Fruit fly (Drosophila melanogaster) whole organism, embryonic: ENCODE data around the gene P5cr-2.

ENCODE experiments used
- Blimp-1 ChIP-seq: fragments of 200-800 bp; sonication (Bioruptor generic); optimal IDR thresholded peaks from 3 replicates; lab custom pipeline; 2018; ENCODE audit warnings: missing biosample characterization, missing genetic modification characterization, mild to moderate bottlenecking, moderate library complexity, missing genetic modification reagents
- CG10209 ChIP-seq: fragments of 200-800 bp; sonication (Bioruptor generic); optimal IDR thresholded peaks from 3 replicates; lab custom pipeline; 2017; ENCODE audit warnings: missing biosample characterization, mild to moderate bottlenecking, missing genetic modification characterization, missing genetic modification reagents
- CG10267 ChIP-seq: fragments of 200-800 bp; sonication (Bioruptor generic); optimal IDR thresholded peaks from 2 replicates; lab custom pipeline; 2018; ENCODE audit warnings: missing biosample characterization, mild to moderate bottlenecking, missing genetic modification characterization, moderate library complexity
- CG10366 ChIP-seq: fragments of 200-800 bp; sonication (Bioruptor generic); IDR thresholded peaks from 2 replicates; pipeline ENCODE4 v1.3.6; 2022; ENCODE audit warnings: missing biosample characterization, missing genetic modification characterization
- CG13296 ChIP-seq: fragments of 200-800 bp; sonication (Bioruptor generic); optimal IDR thresholded peaks from 3 replicates; lab custom pipeline; 2018; ENCODE audit warnings: missing biosample characterization, mild to moderate bottlenecking, missing genetic modification characterization
- CG13624 ChIP-seq: fragments of 200-800 bp; sonication (Bioruptor generic); optimal IDR thresholded peaks from 2 replicates; lab custom pipeline; 2016; ENCODE audit warnings: missing biosample characterization, missing genetic modification characterization
- CG13775 ChIP-seq: fragments of 200-800 bp; sonication (Bioruptor generic); optimal IDR thresholded peaks from 3 replicates; lab custom pipeline; 2017; ENCODE audit warnings: missing biosample characterization, mild to moderate bottlenecking, missing genetic modification characterization
- CG14965 ChIP-seq: fragments of 200-800 bp; sonication (Bioruptor generic); optimal IDR thresholded peaks from 2 replicates; lab custom pipeline; 2016; ENCODE audit warnings: missing biosample characterization, missing genetic modification characterization, borderline replicate concordance
- CG15514 ChIP-seq: fragments of 200-800 bp; sonication (Bioruptor generic); optimal IDR thresholded peaks from 3 replicates; lab custom pipeline; 2017; ENCODE audit warnings: missing biosample characterization, missing genetic modification characterization, mild to moderate bottlenecking, moderate library complexity, missing genetic modification reagents
- CG15696 ChIP-seq: fragments of 200-800 bp; sonication (Bioruptor generic); optimal IDR thresholded peaks from 2 replicates; lab custom pipeline; 2019; ENCODE audit warnings: missing biosample characterization, mild to moderate bottlenecking, missing genetic modification characterization, moderate library complexity
- CG16779 ChIP-seq: fragments of 200-800 bp; sonication (Bioruptor generic); IDR thresholded peaks from 2 replicates; pipeline ENCODE4 v1.3.6; 2022; ENCODE audit warnings: missing biosample characterization, missing genetic modification characterization
- CG16813 ChIP-seq: fragments of 200-800 bp; sonication (Bioruptor generic); IDR thresholded peaks from 3 replicates; pipeline ENCODE4 v1.3.6; 2022; ENCODE audit warnings: missing biosample characterization, missing genetic modification characterization; ENCODE audit not compliant: partially characterized antibody
- CG17829 ChIP-seq: fragments of 200-800 bp; optimal IDR thresholded peaks from 2 replicates; lab custom pipeline; 2019; ENCODE audit warnings: missing biosample characterization, mild to moderate bottlenecking, missing genetic modification characterization, moderate library complexity
- CG31388 ChIP-seq: fragments of 200-800 bp; sonication (Bioruptor generic); optimal IDR thresholded peaks from 2 replicates; lab custom pipeline; 2016; ENCODE audit warnings: missing biosample characterization, missing genetic modification characterization
- CG33557 ChIP-seq: fragments of 200-800 bp; sonication (Bioruptor generic); optimal IDR thresholded peaks from 2 replicates; lab custom pipeline; 2019; ENCODE audit warnings: missing biosample characterization, mild to moderate bottlenecking, missing genetic modification characterization, moderate library complexity
- CG43689 ChIP-seq: fragments of 200-800 bp; sonication (Bioruptor generic); IDR thresholded peaks from 2 replicates; pipeline ENCODE4 v1.3.6; 2022; ENCODE audit warnings: missing biosample characterization, missing genetic modification characterization
- CG6254 ChIP-seq: fragments of 200-800 bp; sonication (Bioruptor generic); optimal IDR thresholded peaks from 3 replicates; lab custom pipeline; 2017; ENCODE audit warnings: mild to moderate bottlenecking, missing biosample characterization, missing genetic modification reagents, missing genetic modification characterization
- CG6683 ChIP-seq: fragments of 200-800 bp; sonication (Bioruptor generic); optimal IDR thresholded peaks from 2 replicates; lab custom pipeline; 2017; ENCODE audit warnings: missing biosample characterization, mild to moderate bottlenecking, missing genetic modification characterization, missing genetic modification reagents
- CG7271 ChIP-seq: fragments of 200-800 bp; sonication (Bioruptor generic); optimal IDR thresholded peaks from 2 replicates; lab custom pipeline; 2018; ENCODE audit warnings: missing biosample characterization, mild to moderate bottlenecking, missing genetic modification characterization, moderate library complexity
- CG7556 ChIP-seq: fragments of 200-800 bp; sonication (Bioruptor generic); optimal IDR thresholded peaks from 2 replicates; lab custom pipeline; 2017; ENCODE audit warnings: missing biosample characterization, mild to moderate bottlenecking, missing genetic modification characterization
- CG7745 ChIP-seq: fragments of 200-800 bp; sonication (Bioruptor generic); optimal IDR thresholded peaks from 2 replicates; lab custom pipeline; 2018; ENCODE audit warnings: missing biosample characterization, mild to moderate bottlenecking, missing genetic modification characterization, moderate library complexity
- CG7928 ChIP-seq: fragments of 200-800 bp; sonication (Bioruptor generic); optimal IDR thresholded peaks from 2 replicates; lab custom pipeline; 2017; ENCODE audit warnings: missing biosample characterization, mild to moderate bottlenecking, missing genetic modification characterization
- CrebB ChIP-seq: fragments of 200-800 bp; sonication (Bioruptor generic); optimal IDR thresholded peaks from 3 replicates; lab custom pipeline; 2018; ENCODE audit warnings: missing biosample characterization, mild to moderate bottlenecking, missing genetic modification characterization
- D19A ChIP-seq: fragments of 200-800 bp; optimal IDR thresholded peaks from 3 replicates; lab custom pipeline; 2019; ENCODE audit warnings: missing biosample characterization, mild to moderate bottlenecking, missing genetic modification characterization, moderate library complexity
- Gug ChIP-seq: fragments of 200-800 bp; sonication (Bioruptor generic); IDR thresholded peaks from 4 replicates; pipeline ENCODE4 v1.3.6; 2022; ENCODE audit warnings: missing biosample characterization, missing genetic modification characterization
- HHEX ChIP-seq: fragments of 200-800 bp; sonication (Bioruptor generic); optimal IDR thresholded peaks from 3 replicates; lab custom pipeline; 2017; ENCODE audit warnings: missing biosample characterization, mild to moderate bottlenecking, missing genetic modification characterization, missing genetic modification reagents
- Mrtf ChIP-seq: fragments of 200-800 bp; sonication (Bioruptor generic); IDR thresholded peaks from 3 replicates; pipeline ENCODE4 v1.3.6; 2022; ENCODE audit warnings: missing biosample characterization, missing genetic modification characterization
- NC2β ChIP-seq: fragments of 200-800 bp; sonication (Bioruptor generic); optimal IDR thresholded peaks from 2 replicates; lab custom pipeline; 2016; ENCODE audit warnings: missing biosample characterization, missing genetic modification characterization
- Nf-YC ChIP-seq: fragments of 200-800 bp; optimal IDR thresholded peaks from 3 replicates; lab custom pipeline; 2019; ENCODE audit warnings: missing biosample characterization, mild to moderate bottlenecking, missing genetic modification characterization, moderate library complexity
- Sin3A ChIP-seq: fragments of >200 bp; optimal IDR thresholded peaks from 2 replicates; lab custom pipeline; 2018
- Ssrp ChIP-seq: fragments of 200-800 bp; sonication (Bioruptor generic); optimal IDR thresholded peaks from 2 replicates; lab custom pipeline; 2018; ENCODE audit warnings: missing biosample characterization, mild to moderate bottlenecking, missing genetic modification characterization, moderate library complexity
- ara ChIP-seq: fragments of 200-800 bp; sonication (Bioruptor generic); IDR thresholded peaks from 2 replicates; pipeline ENCODE4 v1.3.6; 2022; ENCODE audit warnings: missing biosample characterization, missing genetic modification characterization
- br ChIP-seq: fragments of >200 bp; optimal IDR thresholded peaks from 2 replicates; lab custom pipeline; 2017
- chm ChIP-seq: fragments of 200-800 bp; sonication (Bioruptor generic); IDR thresholded peaks from 2 replicates; pipeline ENCODE4 v1.3.6; 2022; ENCODE audit warnings: missing biosample characterization, missing genetic modification characterization
- crc ChIP-seq: fragments of 200-800 bp; sonication (Bioruptor generic); optimal IDR thresholded peaks from 2 replicates; lab custom pipeline; 2016; ENCODE audit warnings: missing biosample characterization, missing genetic modification characterization
- dimm ChIP-seq: fragments of 200-800 bp; sonication (Bioruptor generic); IDR thresholded peaks from 2 replicates; pipeline ENCODE4 v1.3.6; 2022; ENCODE audit warnings: missing biosample characterization, missing genetic modification characterization
- dpn ChIP-seq, 2 experiments: fragments of 200-800 bp; sonication (Bioruptor generic); optimal IDR thresholded peaks; 3 replicates each; lab custom pipeline; 2016; ENCODE audit warnings: missing biosample characterization in 2 of 2, missing genetic modification characterization in 2 of 2
- fru ChIP-seq: fragments of >200 bp; optimal IDR thresholded peaks from 2 replicates; lab custom pipeline; 2017
- gcm ChIP-seq: fragments of 200-800 bp; sonication (Bioruptor generic); optimal IDR thresholded peaks from 2 replicates; lab custom pipeline; 2019; ENCODE audit warnings: missing biosample characterization, mild to moderate bottlenecking, missing genetic modification characterization, moderate library complexity
- gsb ChIP-seq: fragments of 200-800 bp; sonication (Bioruptor generic); IDR thresholded peaks from 2 replicates; pipeline ENCODE4 v1.3.6; 2022; ENCODE audit warnings: missing biosample characterization, missing genetic modification characterization
- kah ChIP-seq: fragments of 200-800 bp; sonication (Bioruptor generic); optimal IDR thresholded peaks from 2 replicates; lab custom pipeline; 2018; ENCODE audit warnings: missing biosample characterization, mild to moderate bottlenecking, missing genetic modification characterization
- ken ChIP-seq: fragments of 200-800 bp; sonication (Bioruptor generic); IDR thresholded peaks from 3 replicates; pipeline ENCODE4 v1.3.6; 2022; ENCODE audit warnings: missing biosample characterization, missing genetic modification characterization
- nerfin-1 ChIP-seq: fragments of 200-800 bp; sonication (Bioruptor generic); optimal IDR thresholded peaks from 3 replicates; lab custom pipeline; 2019; ENCODE audit warnings: missing biosample characterization, mild to moderate bottlenecking, missing genetic modification characterization, moderate library complexity
- sc ChIP-seq, 3 experiments: fragments of >200 bp in 2 of 3; fragments of 200-800 bp in 1 of 3; sonication (Bioruptor generic) in 1 of 3; optimal IDR thresholded peaks; 2 replicates in 2 of 3; 3 replicates in 1 of 3; lab custom pipeline; 2017; ENCODE audit warnings: mild to moderate bottlenecking in 1 of 3, missing biosample characterization in 1 of 3, missing genetic modification characterization in 1 of 3, missing genetic modification reagents in 1 of 3
- scrt ChIP-seq: fragments of 200-800 bp; sonication (Bioruptor generic); optimal IDR thresholded peaks from 2 replicates; lab custom pipeline; 2018; ENCODE audit warnings: missing biosample characterization, mild to moderate bottlenecking, missing genetic modification characterization, moderate library complexity
- slp2 ChIP-seq: fragments of 200-800 bp; sonication (Bioruptor generic); optimal IDR thresholded peaks from 2 replicates; lab custom pipeline; 2016; ENCODE audit warnings: missing biosample characterization, missing genetic modification characterization
- tll ChIP-seq, 2 experiments: fragments of 200-800 bp in 1 of 2; fragments of >200 bp in 1 of 2; sonication (Bioruptor generic) in 1 of 2; optimal IDR thresholded peaks; 2 replicates each; lab custom pipeline; 2017 to 2019; ENCODE audit warnings: missing biosample characterization in 2 of 2, missing genetic modification characterization in 2 of 2, mild to moderate bottlenecking in 1 of 2, moderate library complexity in 1 of 2
- trem ChIP-seq: fragments of 200-800 bp; optimal IDR thresholded peaks from 3 replicates; lab custom pipeline; 2019; ENCODE audit warnings: missing biosample characterization, mild to moderate bottlenecking, missing genetic modification characterization, moderate library complexity
- zf30C ChIP-seq: fragments of 200-800 bp; sonication (Bioruptor generic); optimal IDR thresholded peaks from 3 replicates; lab custom pipeline; 2018; ENCODE audit warnings: missing biosample characterization, mild to moderate bottlenecking, missing genetic modification characterization

P5cr-2 gene

DNA sequence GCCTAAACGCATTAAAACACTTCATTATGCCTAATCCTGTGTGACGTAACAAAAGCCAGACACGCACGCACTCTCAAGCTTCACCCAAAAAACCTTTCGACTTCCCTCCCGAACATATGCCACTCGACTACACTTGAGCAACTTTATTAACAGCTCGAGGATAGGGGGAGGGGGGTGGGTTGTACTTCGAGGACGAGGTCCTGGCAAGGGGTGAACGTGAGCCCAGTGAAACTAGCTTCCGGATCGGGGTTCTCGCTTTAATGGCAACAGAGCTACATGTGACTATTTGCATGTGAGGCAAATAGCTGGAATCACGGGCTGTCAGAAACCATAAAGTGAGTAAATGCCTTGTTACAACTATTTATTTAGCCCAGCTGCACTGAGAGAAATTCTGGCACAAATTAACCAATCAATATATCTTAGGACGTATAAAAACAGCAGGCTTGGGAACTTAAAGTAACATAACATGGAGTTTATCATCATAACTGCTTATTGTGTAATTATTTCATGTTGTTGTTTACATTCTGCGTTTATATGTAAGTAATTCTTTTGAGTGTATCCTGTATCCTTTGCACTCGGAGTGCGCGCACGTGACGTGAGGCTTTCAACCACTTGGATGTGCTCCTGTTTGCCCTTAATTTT, 16.3 kb downstream of the P5cr-2 start (continued):
- TF ChIP-seq nerfin-1 (tag; lab: Kevin White, UChicago) (peak; percentile 45), CG31388 (GFP tag; lab: Kevin White, UChicago) (no peak), ken (GFP tag; lab: Robert Waterston, UW) (no peak), CG6254 (GFP tag; lab: Kevin White, UChicago) (peak; percentile 62), Blimp-1 (GFP tag; lab: Kevin White, UChicago) (peak; percentile 64), CG7271 (tag; lab: Kevin White, UChicago) (peak; percentile 45), CG7556 (GFP tag; lab: Kevin White, UChicago) (peak; percentile 56), zf30C (GFP tag; lab: Kevin White, UChicago) (peak; percentile 79), CG43689 (GFP tag; lab: Robert Waterston, UW) (no peak), CG7928 (no peak), dpn (GFP tag; optimal IDR thresholded peaks at IDR 0.05; lab: Kevin White, UChicago) (peak; percentile 25 to 44), slp2 (GFP tag; lab: Kevin White, UChicago) (peak; percentile 35), CG15696 (tag; lab: Kevin White, UChicago) (peak; percentile 58), CG13624 (GFP tag; lab: Kevin White, UChicago) (peak; percentile 28), Gug (GFP tag; lab: Robert Waterston, UW) (no peak), CG16779 (no peak), CG13296 (GFP tag; lab: Kevin White, UChicago) (no peak), Sin3A (lab: Kevin White, UChicago) (no peak), CG17829 (tag; lab: Kevin White, UChicago) (peak; percentile 63), sc (optimal IDR thresholded peaks at IDR 0.05; lab: Kevin White, UChicago) (no peak), sc (GFP tag; optimal IDR thresholded peaks at IDR 0.05; lab: Kevin White, UChicago) (peak; percentile 36), CG10209 (GFP tag; lab: Kevin White, UChicago) (peak; percentile 42), CG13775 (GFP tag; lab: Kevin White, UChicago) (peak; percentile 50), tll (GFP tag; optimal IDR thresholded peaks at IDR 0.05; lab: Kevin White, UChicago) (peak in 1 of 2 experiments; percentile 47), CG10267 (peak; percentile 57), br (lab: Kevin White, UChicago) (no peak), trem (tag; lab: Kevin White, UChicago) (peak; percentile 58), CG14965 (GFP tag; lab: Kevin White, UChicago) (no peak), CG10366 (no peak; the same call in 1 of the 2 replicates), gcm (GFP tag; lab: Kevin White, UChicago) (no peak), Nf-YC (tag; lab: Kevin White, UChicago) (no peak), Ssrp (tag; lab: Kevin White, UChicago) (peak; percentile 64), fru (lab: Kevin White, UChicago) (no peak), HHEX (GFP tag; lab: Kevin White, UChicago) (no peak), D19A (peak; percentile 61), dimm (no peak), gsb (GFP tag; lab: Robert Waterston, UW) (no peak), NC2β (peak; percentile 63), CG15514 (no peak), chm (GFP tag; lab: Robert Waterston, UW) (0 out of 2 replicates have a peak, but pooled peaks have one; percentile 13), CG16813 (GFP tag; lab: Robert Waterston, UW) (no peak), kah (GFP tag; lab: Kevin White, UChicago) (no peak), CG6683 (GFP tag; lab: Kevin White, UChicago) (no peak), Mrtf (GFP tag; lab: Robert Waterston, UW) (no peak), ara (peak; percentile 60; the same call in 1 of the 2 replicates), CG33557 (GFP tag; lab: Kevin White, UChicago) (peak; percentile 37), scrt (GFP tag; lab: Kevin White, UChicago) (no peak), CrebB (tag; lab: Kevin White, UChicago) (no peak), CG7745 (tag; lab: Kevin White, UChicago) (no peak), crc (GFP tag; lab: Kevin White, UChicago) (no peak)
